Fruit fly (Drosophila melanogaster): ENCODE results near the gene CG8837.
A peak's percentile ranks its signal among the peaks of the same experiment; 100 is the strongest.

- TF ChIP-seq Hr39 (GFP tag; optimal IDR thresholded peaks at IDR 0.05) (no peak), CG3919 (GFP tag; optimal IDR thresholded peaks at IDR 0.05) (no peak), Lpt (GFP tag; optimal IDR thresholded peaks at IDR 0.05) (peak; percentile 30), CG3032 (tag; optimal IDR thresholded peaks at IDR 0.05) (no peak), Sox102F (GFP tag; optimal IDR thresholded peaks at IDR 0.05) (no peak), OdsH (GFP tag; optimal IDR thresholded peaks at IDR 0.05) (peak; percentile 5), Hr38 (GFP tag; optimal IDR thresholded peaks at IDR 0.05) (no peak), CG6276 (GFP tag; optimal IDR thresholded peaks at IDR 0.05) (peak; percentile 35), fkh (GFP tag; optimal IDR thresholded peaks at IDR 0.05) (peak; percentile 22), lz (GFP tag; optimal IDR thresholded peaks at IDR 0.05) (no peak), esn (GFP tag; optimal IDR thresholded peaks at IDR 0.05) (no peak), dsx (GFP tag; optimal IDR thresholded peaks at IDR 0.05; ENCODE audit: poor library complexity, severe bottlenecking) (no peak)
Observed at dm6 chr2L:3299803-3300202, 20.2 kb upstream of the CG8837 start.

Data from whole organism, prepupa.